Fruit fly (Drosophila melanogaster): Measurements from ENCODE around the gene Msr-110.

- TF ChIP-seq CG11762 (GFP tag; optimal IDR thresholded peaks at IDR 0.05; ENCODE audit: insufficient read depth) (no peak), Gug (GFP tag; IDR thresholded peaks at IDR 0.05) (no peak), acj6 (GFP tag; optimal IDR thresholded peaks at IDR 0.05) (no peak), topi (GFP tag; optimal IDR thresholded peaks at IDR 0.05) (no peak), CG9139 (GFP tag; optimal IDR thresholded peaks at IDR 0.05) (no peak), CG16779 (tag; optimal IDR thresholded peaks at IDR 0.05) (no peak), CG10631 (GFP tag; optimal IDR thresholded peaks at IDR 0.05) (no peak), Eip93F (GFP tag; optimal IDR thresholded peaks at IDR 0.05) (no peak), dac (GFP tag; optimal IDR thresholded peaks at IDR 0.05) (no peak), CG11902 (GFP tag; optimal IDR thresholded peaks at IDR 0.05) (no peak), Smox (GFP tag; optimal IDR thresholded peaks at IDR 0.05) (no peak)
Observed at dm6 chr3L:5599592-5599991, 22.4 kb upstream of the Msr-110 start, which contains the start of gene CG10591.

Measured in whole organism, prepupa.